Fruit fly (Drosophila melanogaster): ENCODE data around the gene CG34316.

Gene CG34316

DNA sequence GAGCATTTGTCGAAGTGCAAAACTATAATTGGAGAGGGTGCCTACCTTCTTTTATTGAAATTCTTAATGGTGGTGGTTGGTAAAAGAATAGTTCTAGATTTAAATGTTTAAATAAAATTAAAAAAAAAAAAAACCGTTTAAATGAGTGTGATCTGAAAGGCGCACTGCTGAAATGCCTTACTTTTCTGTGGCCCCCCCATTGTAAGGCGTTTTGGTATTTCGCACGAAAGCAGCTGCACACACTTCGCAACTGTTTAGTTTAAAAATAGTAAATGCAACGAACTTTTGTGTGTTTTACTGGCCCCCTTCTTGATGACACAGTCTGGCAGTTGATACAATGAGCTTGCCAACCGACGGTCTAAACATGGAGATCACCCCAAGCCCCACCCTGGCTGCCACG is 38.0 kb downstream of the CG34316 start, which contains the start of the genes CG14864 and Zip88E:
Gene CG14864 (minus strand): TSS at position 113 of the 400 bp plus-strand sequence.
Gene Zip88E (plus strand): TSS at position 237 of the 400 bp plus-strand sequence.
- TF ChIP-seq pfk (GFP tag; optimal IDR thresholded peaks at IDR 0.05) (no peak), CkIIα-i1 (GFP tag; IDR thresholded peaks at IDR 0.05) (no peak), ac (GFP tag; optimal IDR thresholded peaks at IDR 0.05) (no peak), Myb (GFP tag; optimal IDR thresholded peaks at IDR 0.05) (peak; percentile 95), CG6854 (GFP tag; optimal IDR thresholded peaks at IDR 0.05) (no peak), MBD-R2 (GFP tag; IDR thresholded peaks at IDR 0.05) (peak; percentile 81), Hr3 (GFP tag; optimal IDR thresholded peaks at IDR 0.05) (no peak), pb (GFP tag; optimal IDR thresholded peaks at IDR 0.05) (no peak), Scr (GFP tag; IDR thresholded peaks at IDR 0.05; ENCODE audit: partially characterized antibody) (0 out of 2 replicates have a peak, but pooled peaks have one; percentile 17), CG14710 (tag; optimal IDR thresholded peaks at IDR 0.05) (peak; percentile 23), CG30020 (tag; optimal IDR thresholded peaks at IDR 0.05) (no peak), fru (optimal IDR thresholded peaks at IDR 0.05) (no peak), CG15601 (tag; optimal IDR thresholded peaks at IDR 0.05) (no peak), crp (GFP tag; optimal IDR thresholded peaks at IDR 0.05) (peak in 1 of 2 experiments; percentile 8), pzg (GFP tag; optimal IDR thresholded peaks at IDR 0.05) (peak; percentile 69), sug (tag; optimal IDR thresholded peaks at IDR 0.05) (peak; percentile 17), kni (GFP tag; optimal IDR thresholded peaks at IDR 0.05) (no peak), CG2678 (tag; optimal IDR thresholded peaks at IDR 0.05) (no peak), gfzf (GFP tag; optimal IDR thresholded peaks at IDR 0.05) (peak; percentile 87), CG42726 (GFP tag; IDR thresholded peaks at IDR 0.05; ENCODE audit: partially characterized antibody) (0 out of 2 replicates have a peak, but pooled peaks have one; percentile 23), CG18262 (tag; optimal IDR thresholded peaks at IDR 0.05) (no peak), CG11723 (GFP tag; optimal IDR thresholded peaks at IDR 0.05) (no peak), Med (GFP tag) (peak; percentile 15), amos (GFP tag; IDR thresholded peaks at IDR 0.05; ENCODE audit: partially characterized antibody) (peak; percentile 23; the same call in 1 of the 2 replicates), ems (GFP tag; optimal IDR thresholded peaks at IDR 0.05) (no peak), tll (GFP tag; optimal IDR thresholded peaks at IDR 0.05) (no peak), CG1603 (tag; optimal IDR thresholded peaks at IDR 0.05) (peak; percentile 17), B-H1 (GFP tag; IDR thresholded peaks at IDR 0.05) (no peak), Pdp1 (GFP tag; optimal IDR thresholded peaks at IDR 0.05) (peak in 1 of 2 experiments; percentile 15), usp (GFP tag; optimal IDR thresholded peaks at IDR 0.05) (no peak), sens (GFP tag) (peak; percentile 33), bab2 (GFP tag; optimal IDR thresholded peaks at IDR 0.05) (no peak), CG6765 (GFP tag; optimal IDR thresholded peaks at IDR 0.05) (no peak), tin (GFP tag; optimal IDR thresholded peaks at IDR 0.05) (no peak), CG3065 (GFP tag; optimal IDR thresholded peaks at IDR 0.05) (no peak), CG17186 (GFP tag; optimal IDR thresholded peaks at IDR 0.05) (peak; percentile 30), CG10147 (GFP tag; optimal IDR thresholded peaks at IDR 0.05) (no peak), CG2116 (GFP tag; optimal IDR thresholded peaks at IDR 0.05) (peak; percentile 71), CG17802 (tag; optimal IDR thresholded peaks at IDR 0.05) (no peak), aop (GFP tag; IDR thresholded peaks at IDR 0.05) (no peak), CG11504 (tag; optimal IDR thresholded peaks at IDR 0.05) (no peak), mld (GFP tag; IDR thresholded peaks at IDR 0.05; ENCODE audit: partially characterized antibody) (no peak), hb (GFP tag; IDR thresholded peaks at IDR 0.05; ENCODE audit: partially characterized antibody) (0 out of 3 replicates have a peak, but pooled peaks have one; percentile 5), sim (GFP tag; IDR thresholded peaks at IDR 0.05) (no peak), CG4404 (GFP tag; IDR thresholded peaks at IDR 0.05) (no peak), Asciz (GFP tag; optimal IDR thresholded peaks at IDR 0.05) (no peak), CG14050 (GFP tag; IDR thresholded peaks at IDR 0.05) (no peak), CG9797 (GFP tag; optimal IDR thresholded peaks at IDR 0.05) (peak; percentile 77), NC2α (GFP tag; optimal IDR thresholded peaks at IDR 0.05) (no peak), phol (tag; optimal IDR thresholded peaks at IDR 0.05) (peak; percentile 17)

Measured in whole organism, embryonic.